Worm (Caenorhabditis elegans) whole organism, young adult: Measurements from ENCODE around the gene elt-4.

Experiments
- B0019.2 ChIP-seq: fragments of 200-800 bp; sonication (Bioruptor generic); conservative IDR thresholded peaks from 2 replicates; pipeline ENCODE4 v1.3.6; 2022; ENCODE audit warnings: missing genetic modification reagents, missing genetic modification characterization, missing compliant biosample characterization
- B0035.1 ChIP-seq: sonication (generic microtip); optimal IDR thresholded peaks from 2 replicates; lab custom pipeline; 2016; ENCODE audit warnings: missing genetic modification characterization, mild to moderate bottlenecking, missing compliant biosample characterization, missing genotype, missing genetic modification reagents
- B0261.1 ChIP-seq: sonication (generic microtip); optimal IDR thresholded peaks from 2 replicates; lab custom pipeline; 2016; ENCODE audit warnings: mild to moderate bottlenecking, missing genetic modification characterization, moderate library complexity, missing compliant biosample characterization
- D2030.7 ChIP-seq: fragments of 200-800 bp; sonication (Bioruptor generic); IDR thresholded peaks from 2 replicates; pipeline ENCODE4 v1.3.6; 2022; ENCODE audit warnings: missing genetic modification reagents, missing genetic modification characterization, missing compliant biosample characterization
- F33H1.4 ChIP-seq: fragments of 200-800 bp; sonication (Bioruptor generic); IDR thresholded peaks from 2 replicates; pipeline ENCODE4 v1.3.6; 2022; ENCODE audit warnings: missing genetic modification reagents, missing genetic modification characterization, missing compliant biosample characterization
- F52B5.7 ChIP-seq: sonication (generic microtip); optimal IDR thresholded peaks from 2 replicates; lab custom pipeline; 2016; ENCODE audit warnings: mild to moderate bottlenecking, missing genetic modification characterization, missing compliant biosample characterization
- K12H6.12 ChIP-seq: fragments of 200-800 bp; sonication (Bioruptor generic); optimal IDR thresholded peaks from 2 replicates; lab custom pipeline; 2018; ENCODE audit warnings: mild to moderate bottlenecking, missing genetic modification characterization, missing compliant biosample characterization
- Y53G8AR.9 ChIP-seq: fragments of 200-800 bp; sonication (Bioruptor generic); conservative IDR thresholded peaks from 2 replicates; pipeline ENCODE4 v1.3.6; 2022; ENCODE audit warnings: missing genetic modification reagents, missing genetic modification characterization, missing compliant biosample characterization
- Y67H2A.10 ChIP-seq: fragments of 200-800 bp; sonication (Bioruptor generic); conservative IDR thresholded peaks from 2 replicates; pipeline ENCODE4 v1.3.6; 2022; ENCODE audit warnings: missing genetic modification reagents, missing genetic modification characterization, missing compliant biosample characterization
- Y79H2A.3 ChIP-seq: fragments of 200-800 bp; sonication (Bioruptor generic); conservative IDR thresholded peaks from 2 replicates; pipeline ENCODE4 v1.3.6; 2022; ENCODE audit warnings: missing genetic modification reagents, missing genetic modification characterization, missing compliant biosample characterization
- akir-1 ChIP-seq: fragments of 200-800 bp; sonication (Bioruptor generic); optimal IDR thresholded peaks from 2 replicates; lab custom pipeline; 2018; ENCODE audit warnings: mild to moderate bottlenecking, missing genetic modification characterization, moderate library complexity, missing compliant biosample characterization
- athp-1 ChIP-seq: sonication (generic microtip); optimal IDR thresholded peaks from 2 replicates; lab custom pipeline; 2017; ENCODE audit warnings: mild to moderate bottlenecking, missing genetic modification characterization, missing compliant biosample characterization
- attf-6 ChIP-seq: fragments of 200-800 bp; sonication (Bioruptor generic); IDR thresholded peaks from 2 replicates; pipeline ENCODE4 v1.3.6; 2022; ENCODE audit warnings: missing genetic modification reagents, missing genetic modification characterization, missing compliant biosample characterization
- ccch-3 ChIP-seq: fragments of 200-800 bp; sonication (Bioruptor generic); optimal IDR thresholded peaks from 2 replicates; lab custom pipeline; 2018; ENCODE audit warnings: mild to moderate bottlenecking, missing genetic modification characterization, missing compliant biosample characterization
- ceh-27 ChIP-seq: fragments of 200-800 bp; sonication (Bioruptor generic); optimal IDR thresholded peaks from 2 replicates; lab custom pipeline; 2018; ENCODE audit warnings: mild to moderate bottlenecking, missing genetic modification characterization, moderate library complexity, missing compliant biosample characterization
- ceh-40 ChIP-seq: fragments of 200-800 bp; sonication (Bioruptor generic); IDR thresholded peaks from 2 replicates; pipeline ENCODE4 v1.3.6; 2022; ENCODE audit warnings: missing genetic modification characterization, missing compliant biosample characterization
- ceh-91 ChIP-seq: fragments of 200-800 bp; sonication (Bioruptor generic); IDR thresholded peaks from 2 replicates; pipeline ENCODE4 v1.3.6; 2022; ENCODE audit warnings: missing genetic modification reagents, missing genetic modification characterization, missing compliant biosample characterization
- die-1 ChIP-seq: sonication (generic microtip); optimal IDR thresholded peaks from 2 replicates; lab custom pipeline; 2016; ENCODE audit warnings: missing genotype, mild to moderate bottlenecking, missing genetic modification characterization, missing compliant biosample characterization
- efl-1 ChIP-seq: fragments of 150-350 bp; optimal IDR thresholded peaks from 2 replicates; lab custom pipeline; 2014; ENCODE audit warnings: missing biosample characterization, missing genetic modification reagents, missing genetic modification characterization
- gei-17 ChIP-seq: fragments of 200-800 bp; sonication (Bioruptor generic); optimal IDR thresholded peaks from 2 replicates; lab custom pipeline; 2018; ENCODE audit warnings: mild to moderate bottlenecking, missing genetic modification characterization, missing compliant biosample characterization
- hlh-12 ChIP-seq: sonication (generic microtip); optimal IDR thresholded peaks from 2 replicates; lab custom pipeline; 2016; ENCODE audit warnings: missing genetic modification characterization, missing compliant biosample characterization
- hmg-20 ChIP-seq: fragments of 200-800 bp; sonication (Bioruptor generic); IDR thresholded peaks from 2 replicates; pipeline ENCODE4 v1.3.6; 2022; ENCODE audit warnings: missing genetic modification reagents, missing genetic modification characterization, missing compliant biosample characterization
- lin-26 ChIP-seq: fragments of 200-800 bp; sonication (Bioruptor generic); IDR thresholded peaks from 2 replicates; pipeline ENCODE4 v1.3.6; 2022; ENCODE audit warnings: missing genetic modification reagents, missing genetic modification characterization, missing compliant biosample characterization
- lsy-27 ChIP-seq: sonication (generic microtip); optimal IDR thresholded peaks from 2 replicates; lab custom pipeline; 2017; ENCODE audit warnings: missing genetic modification characterization, mild to moderate bottlenecking, missing compliant biosample characterization, antibody characterized with exemption, missing genotype, borderline replicate concordance; ENCODE audit not compliant: insufficient read depth
- nfya-2 ChIP-seq: fragments of 200-800 bp; sonication (Bioruptor generic); IDR thresholded peaks from 2 replicates; pipeline ENCODE4 v1.3.6; 2022; ENCODE audit warnings: missing genetic modification reagents, missing genetic modification characterization, missing compliant biosample characterization
- nhr-120 ChIP-seq: fragments of 200-800 bp; sonication (Bioruptor generic); IDR thresholded peaks from 2 replicates; pipeline ENCODE4 v1.3.6; 2022; ENCODE audit warnings: missing genetic modification characterization, missing compliant biosample characterization
- nhr-90 ChIP-seq: sonication (generic microtip); optimal IDR thresholded peaks from 2 replicates; lab custom pipeline; 2016; ENCODE audit warnings: missing genotype, mild to moderate bottlenecking, missing genetic modification characterization, missing compliant biosample characterization
- pbrm-1 ChIP-seq: fragments of 200-800 bp; sonication (Bioruptor generic); IDR thresholded peaks from 2 replicates; pipeline ENCODE4 v1.3.6; 2022; ENCODE audit warnings: missing genetic modification reagents, missing genetic modification characterization, missing compliant biosample characterization
- repo-1 ChIP-seq: sonication (generic microtip); optimal IDR thresholded peaks from 2 replicates; lab custom pipeline; 2017; ENCODE audit warnings: mild to moderate bottlenecking, missing genetic modification characterization, missing compliant biosample characterization
- snpc-4 ChIP-seq, 5 experiments: fragments of 150-350 bp in 1 of 5; sonication (generic microtip) in 4 of 5; optimal IDR thresholded peaks; 2 replicates each; lab custom pipeline; 2014 to 2018; ENCODE audit warnings: missing genetic modification characterization in 5 of 5, missing biosample characterization in 3 of 5, antibody characterized with exemption in 2 of 5, mild to moderate bottlenecking in 2 of 5, missing compliant biosample characterization in 2 of 5, missing genotype in 2 of 5, moderate library complexity in 2 of 5, missing genetic modification reagents in 1 of 5
- somi-1 ChIP-seq: fragments of 200-800 bp; sonication (Bioruptor generic); optimal IDR thresholded peaks from 2 replicates; lab custom pipeline; 2018; ENCODE audit warnings: mild to moderate bottlenecking, missing genetic modification characterization, missing compliant biosample characterization
- sptf-2 ChIP-seq: fragments of 200-800 bp; sonication (Bioruptor generic); optimal IDR thresholded peaks from 2 replicates; lab custom pipeline; 2018; ENCODE audit warnings: mild to moderate bottlenecking, missing genetic modification characterization, missing compliant biosample characterization
- tbx-9 ChIP-seq: sonication (generic microtip); optimal IDR thresholded peaks from 2 replicates; lab custom pipeline; 2016; ENCODE audit warnings: borderline replicate concordance, missing genetic modification characterization, inconsistent platforms, missing compliant biosample characterization
- zfh-2 ChIP-seq: fragments of 200-800 bp; sonication (Bioruptor generic); conservative IDR thresholded peaks from 2 replicates; pipeline ENCODE4 v1.3.6; 2022; ENCODE audit warnings: missing genetic modification reagents, missing genetic modification characterization, missing compliant biosample characterization
- ztf-22 ChIP-seq: fragments of 200-800 bp; sonication (Bioruptor generic); optimal IDR thresholded peaks from 2 replicates; lab custom pipeline; 2018; ENCODE audit warnings: mild to moderate bottlenecking, missing genetic modification characterization, moderate library complexity, missing compliant biosample characterization
- ztf-26 ChIP-seq: sonication (generic microtip); optimal IDR thresholded peaks from 2 replicates; lab custom pipeline; 2017; ENCODE audit warnings: missing genetic modification characterization, missing compliant biosample characterization

Gene elt-4

DNA sequence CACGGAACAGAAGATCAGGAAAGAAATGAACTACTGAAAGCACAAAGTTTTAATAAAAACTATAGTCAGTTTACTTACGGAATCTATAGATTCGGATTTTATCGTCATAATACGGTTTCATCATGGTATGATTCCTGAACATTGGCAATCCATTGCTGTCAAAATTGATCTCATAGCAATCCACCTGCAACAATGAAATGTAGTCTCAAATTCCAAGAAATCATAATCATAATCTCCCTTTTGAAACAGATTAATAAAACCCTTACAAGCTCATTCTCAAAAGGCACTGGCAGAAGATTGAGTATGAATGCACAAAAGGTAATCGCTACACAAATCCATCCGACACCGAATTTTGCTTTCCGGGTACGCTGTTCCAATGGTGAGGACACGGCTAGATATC lies 12.9 kb upstream of the elt-4 start:
- TF ChIP-seq K12H6.12 (tag; lab: Kevin White, UChicago): no peak
- no peak for TF ChIP-seq efl-1
- TF ChIP-seq Y67H2A.10 (GFP tag; lab: Robert Waterston, UW): no peak
- no peak for TF ChIP-seq ztf-26
- no peak for TF ChIP-seq hmg-20 (GFP tag; lab: Robert Waterston, UW)
- TF ChIP-seq pbrm-1: no peak
- no peak for TF ChIP-seq attf-6 (GFP tag; lab: Robert Waterston, UW)
- TF ChIP-seq ztf-22 (GFP tag; lab: Kevin White, UChicago): no peak
- no peak for TF ChIP-seq repo-1 (tag; lab: Kevin White, UChicago)
- TF ChIP-seq B0019.2 (GFP tag; lab: Robert Waterston, UW): no peak
- no peak for TF ChIP-seq tbx-9 (tag; lab: Kevin White, UChicago)
- TF ChIP-seq F33H1.4: no peak
- no peak for TF ChIP-seq B0035.1 (tag; lab: Kevin White, UChicago)
- TF ChIP-seq F52B5.7 (tag; lab: Kevin White, UChicago): no peak
- TF ChIP-seq nfya-2: no peak
- no peak for TF ChIP-seq ceh-27 (GFP tag; lab: Kevin White, UChicago)
- no peak for TF ChIP-seq nhr-90
- TF ChIP-seq ceh-91 (GFP tag; lab: Robert Waterston, UW): no peak
- TF ChIP-seq hlh-12 (tag; lab: Kevin White, UChicago): no peak
- TF ChIP-seq, all 124 proteins: peak for 0

DNA sequence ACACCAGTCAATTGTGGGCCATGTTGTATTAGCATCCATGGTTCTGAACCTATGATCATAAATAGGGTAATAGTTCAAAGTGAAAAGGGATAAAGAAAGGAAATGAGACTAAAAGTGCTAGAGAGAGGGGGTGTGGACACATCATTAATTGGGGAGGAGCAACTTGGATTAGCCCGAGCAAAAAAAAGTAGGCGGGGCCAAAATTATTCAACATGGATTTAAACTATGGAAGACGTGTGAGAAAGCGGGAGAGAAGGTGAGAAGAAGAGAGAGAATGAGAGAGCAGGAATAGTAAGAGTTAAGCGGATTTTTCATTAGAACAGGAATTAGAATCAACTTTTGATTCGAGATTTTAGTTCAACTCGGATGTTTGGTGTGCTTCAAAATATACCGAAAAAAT lies 11.8 kb upstream of the elt-4 start, which contains the start of gene C39B10.1:
C39B10.1 (minus strand) TSS at position 101 of the 400 bp plus-strand sequence.
- TF ChIP-seq somi-1 (GFP tag; lab: Kevin White, UChicago) (no peak), Y79H2A.3 (GFP tag; lab: Robert Waterston, UW) (no peak), athp-1 (tag; lab: Kevin White, UChicago) (no peak), B0261.1 (no peak)

DNA sequence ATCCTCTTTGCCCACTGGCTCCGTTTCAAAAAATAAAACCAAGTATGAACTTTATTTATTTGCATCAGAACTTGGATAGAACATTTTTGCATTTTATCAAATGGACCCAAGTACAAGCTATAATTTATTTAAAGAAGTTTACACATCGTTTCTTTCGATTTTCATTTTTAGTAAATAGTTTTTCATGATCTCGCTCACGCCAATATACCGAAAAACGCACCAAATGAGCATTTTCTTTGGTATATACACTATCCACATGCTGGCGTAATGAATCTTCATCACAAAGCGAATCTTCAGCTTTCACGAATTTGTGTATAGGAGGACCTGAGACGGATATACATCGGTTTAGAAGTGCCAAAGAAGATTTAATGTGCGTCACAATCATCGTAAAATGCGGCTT lies 1.2 kb downstream of the elt-4 start, which contains the start of gene C39B10.7:
C39B10.7 (plus strand) TSS at position 301 of the 400 bp plus-strand sequence.
- TF ChIP-seq gei-17 (GFP tag; lab: Kevin White, UChicago): no peak
- TF ChIP-seq ccch-3: no peak
- no peak for TF ChIP-seq nhr-120 (GFP tag; lab: Robert Waterston, UW)
- no peak for TF ChIP-seq lin-26 (GFP tag; lab: Robert Waterston, UW)
- TF ChIP-seq ceh-27 (GFP tag; lab: Kevin White, UChicago): no peak
- no peak for TF ChIP-seq repo-1 (tag; lab: Kevin White, UChicago)
- no peak for TF ChIP-seq nfya-2
- no peak for TF ChIP-seq die-1 (tag; lab: Kevin White, UChicago)
- no peak for TF ChIP-seq Y79H2A.3 (GFP tag; lab: Robert Waterston, UW)
- no peak for TF ChIP-seq Y53G8AR.9 (GFP tag; lab: Robert Waterston, UW)
- no peak for TF ChIP-seq zfh-2
- TF ChIP-seq lsy-27 (tag; lab: Kevin White, UChicago): no peak
- no peak for TF ChIP-seq snpc-4 (GFP tag; optimal IDR thresholded peaks at IDR 0.05; lab: Kevin White, UChicago)
- TF ChIP-seq snpc-4 (tag; optimal IDR thresholded peaks at IDR 0.05; lab: Kevin White, UChicago): no peak
- no peak for TF ChIP-seq D2030.7
- no peak for TF ChIP-seq sptf-2 (GFP tag; lab: Kevin White, UChicago)
- TF ChIP-seq akir-1 (GFP tag; lab: Kevin White, UChicago): no peak
- TF ChIP-seq ceh-40 (GFP tag; lab: Robert Waterston, UW): no peak
